Worm (Caenorhabditis elegans): Measurements from ENCODE around the gene pqn-8.

Gene pqn-8

ce11 chrIII:9993535-9993934 is 4.3 kb downstream of the pqn-8 start, which contains the start of gene C05B5.4:
C05B5.4 (plus strand) TSS chrIII:9993885.
- no peak for TF ChIP-seq tab-1 (GFP tag; IDR thresholded peaks at IDR 0.05)
- no peak for TF ChIP-seq ref-1 (GFP tag; conservative IDR thresholded peaks at IDR 0.05)
- TF ChIP-seq ztf-23 (GFP tag; IDR thresholded peaks at IDR 0.05) = no peak
- TF ChIP-seq ztf-29 (GFP tag; IDR thresholded peaks at IDR 0.05) = no peak
- TF ChIP-seq T22C8.4 (GFP tag; IDR thresholded peaks at IDR 0.05) = no peak

DNA sequence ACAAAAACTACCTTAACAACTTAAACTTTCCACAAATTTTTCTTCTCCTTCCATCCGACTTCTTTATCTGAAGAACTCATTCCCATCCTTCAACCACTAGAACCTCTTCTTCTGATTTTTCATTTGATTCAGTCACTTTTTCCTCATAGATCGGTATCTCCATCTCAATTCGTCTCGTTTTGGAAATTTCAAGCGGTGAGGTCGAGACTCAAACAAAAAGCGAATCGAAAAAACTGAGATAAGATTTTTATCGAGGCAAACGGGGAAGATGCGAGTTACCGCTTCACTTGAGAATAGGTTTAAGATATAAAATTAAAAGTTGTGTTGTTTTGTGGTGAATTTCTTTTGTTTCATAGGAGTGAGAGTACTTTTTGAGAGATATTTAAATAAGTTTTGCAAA is 6.5 kb downstream of the pqn-8 start:
- no peak for TF ChIP-seq tab-1 (GFP tag; IDR thresholded peaks at IDR 0.05)
- TF ChIP-seq med-1 (GFP tag; optimal IDR thresholded peaks at IDR 0.05; ENCODE audit: insufficient read depth) = no peak
- no peak for TF ChIP-seq T22C8.4 (GFP tag; IDR thresholded peaks at IDR 0.05)
- no peak for TF ChIP-seq klf-2 (GFP tag; conservative IDR thresholded peaks at IDR 0.05)
- TF ChIP-seq cog-1 (tag; optimal IDR thresholded peaks at IDR 0.05) = no peak
- no peak for TF ChIP-seq ref-1 (GFP tag; conservative IDR thresholded peaks at IDR 0.05)
- no peak for TF ChIP-seq flt-1 (GFP tag; IDR thresholded peaks at IDR 0.05)
- TF ChIP-seq ztf-23 (GFP tag; IDR thresholded peaks at IDR 0.05) = no peak
- no peak for TF ChIP-seq ztf-29 (GFP tag; IDR thresholded peaks at IDR 0.05)

ce11 chrIII:9988352-9988751 is 9.4 kb downstream of the pqn-8 start, which contains the start of gene C05B5.1:
C05B5.1 (minus strand) TSS chrIII:9988452.
- TF ChIP-seq flt-1 (GFP tag; IDR thresholded peaks at IDR 0.05) = no peak
- no peak for TF ChIP-seq klf-2 (GFP tag; conservative IDR thresholded peaks at IDR 0.05)
- TF ChIP-seq ztf-29 (GFP tag; IDR thresholded peaks at IDR 0.05) = no peak

ce11 chrIII:9986827-9987429 is 10.9 kb downstream of the pqn-8 start, which contains the start of gene C05B5.12:
C05B5.12 (plus strand) TSS chrIII:9987379.
- no peak for TF ChIP-seq klf-2 (GFP tag; conservative IDR thresholded peaks at IDR 0.05)
- TF ChIP-seq cog-1 (tag; optimal IDR thresholded peaks at IDR 0.05) = no peak
- TF ChIP-seq ztf-29 (GFP tag; IDR thresholded peaks at IDR 0.05) = no peak
- TF ChIP-seq ref-1 (GFP tag; conservative IDR thresholded peaks at IDR 0.05) = no peak
- TF ChIP-seq flt-1 (GFP tag; IDR thresholded peaks at IDR 0.05) = no peak
- TF ChIP-seq ztf-23 (GFP tag; IDR thresholded peaks at IDR 0.05) = no peak
- TF ChIP-seq tab-1 (GFP tag; IDR thresholded peaks at IDR 0.05) = no peak
- TF ChIP-seq med-1 (GFP tag; optimal IDR thresholded peaks at IDR 0.05; ENCODE audit: insufficient read depth) = no peak
- TF ChIP-seq T22C8.4 (GFP tag; IDR thresholded peaks at IDR 0.05) = no peak

ce11 chrIII:9985542-9985941 is 12.2 kb downstream of the pqn-8 start:
- TF ChIP-seq flt-1 (GFP tag; IDR thresholded peaks at IDR 0.05) (no peak), T22C8.4 (GFP tag; IDR thresholded peaks at IDR 0.05) (no peak), med-1 (GFP tag; optimal IDR thresholded peaks at IDR 0.05; ENCODE audit: insufficient read depth) (no peak), ztf-29 (GFP tag; IDR thresholded peaks at IDR 0.05) (no peak), ztf-23 (GFP tag; IDR thresholded peaks at IDR 0.05) (no peak), tab-1 (GFP tag; IDR thresholded peaks at IDR 0.05) (no peak), klf-2 (GFP tag; conservative IDR thresholded peaks at IDR 0.05) (no peak), ref-1 (GFP tag; conservative IDR thresholded peaks at IDR 0.05) (no peak), cog-1 (tag; optimal IDR thresholded peaks at IDR 0.05) (no peak)

DNA sequence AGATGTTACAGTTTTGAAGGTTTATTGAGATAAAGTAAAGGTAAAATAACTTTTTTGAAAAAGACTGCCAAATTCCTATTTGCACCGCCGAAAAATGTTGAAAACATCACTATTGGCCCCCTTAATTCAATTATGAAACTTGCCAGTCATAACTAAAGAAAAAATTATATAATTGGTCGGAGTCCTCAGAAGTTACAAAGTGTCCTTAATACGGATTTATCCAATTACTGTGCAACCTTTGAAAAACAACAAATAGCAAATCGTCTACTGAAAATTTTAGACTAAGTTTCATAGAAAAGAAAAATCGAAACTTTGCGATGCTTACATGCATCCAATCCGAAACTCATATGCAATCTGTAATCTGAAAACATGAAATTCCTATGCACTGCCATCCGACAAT is 13.2 kb downstream of the pqn-8 start:
- no peak for TF ChIP-seq T22C8.4 (GFP tag; IDR thresholded peaks at IDR 0.05)
- TF ChIP-seq ref-1 (GFP tag; conservative IDR thresholded peaks at IDR 0.05) = no peak
- TF ChIP-seq ztf-23 (GFP tag; IDR thresholded peaks at IDR 0.05) = no peak
- TF ChIP-seq ztf-29 (GFP tag; IDR thresholded peaks at IDR 0.05) = no peak
- TF ChIP-seq cog-1 (tag; optimal IDR thresholded peaks at IDR 0.05) = no peak
- no peak for TF ChIP-seq med-1 (GFP tag; optimal IDR thresholded peaks at IDR 0.05; ENCODE audit: insufficient read depth)
- no peak for TF ChIP-seq tab-1 (GFP tag; IDR thresholded peaks at IDR 0.05)
- no peak for TF ChIP-seq klf-2 (GFP tag; conservative IDR thresholded peaks at IDR 0.05)
- no peak for TF ChIP-seq flt-1 (GFP tag; IDR thresholded peaks at IDR 0.05)

DNA sequence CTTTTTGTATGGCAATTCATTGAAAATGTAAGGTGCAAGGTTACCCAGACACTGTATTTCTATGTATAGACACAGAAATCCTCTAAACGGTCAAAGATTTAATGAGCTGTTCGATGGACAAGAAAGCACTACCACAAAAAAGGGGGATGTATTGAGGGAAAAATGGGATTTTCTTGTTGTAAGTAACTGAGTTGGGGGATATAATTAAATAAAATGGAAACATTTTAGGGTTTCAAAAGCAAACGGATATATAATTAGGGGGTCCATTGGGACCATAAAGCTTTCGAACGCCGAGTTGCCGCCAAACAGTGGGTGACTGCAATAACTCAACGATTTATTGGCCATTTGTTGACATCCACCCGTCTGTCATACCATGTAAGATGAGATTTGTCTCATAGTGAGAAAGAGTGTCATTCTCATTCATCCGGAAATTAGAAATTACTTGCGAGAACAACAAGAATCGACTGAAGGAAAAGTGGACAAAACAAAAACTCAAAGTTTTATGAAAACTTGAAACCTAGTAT is 15.6 kb downstream of the pqn-8 start:
- no peak for TF ChIP-seq ztf-29 (GFP tag; IDR thresholded peaks at IDR 0.05)
- no peak for TF ChIP-seq T22C8.4 (GFP tag; IDR thresholded peaks at IDR 0.05)
- TF ChIP-seq ref-1 (GFP tag; conservative IDR thresholded peaks at IDR 0.05) = no peak
- no peak for TF ChIP-seq cog-1 (tag; optimal IDR thresholded peaks at IDR 0.05)
- no peak for TF ChIP-seq tab-1 (GFP tag; IDR thresholded peaks at IDR 0.05)
- TF ChIP-seq klf-2 (GFP tag; conservative IDR thresholded peaks at IDR 0.05) = no peak
- no peak for TF ChIP-seq flt-1 (GFP tag; IDR thresholded peaks at IDR 0.05)
- no peak for TF ChIP-seq ztf-23 (GFP tag; IDR thresholded peaks at IDR 0.05)
- no peak for TF ChIP-seq med-1 (GFP tag; optimal IDR thresholded peaks at IDR 0.05; ENCODE audit: insufficient read depth)

DNA sequence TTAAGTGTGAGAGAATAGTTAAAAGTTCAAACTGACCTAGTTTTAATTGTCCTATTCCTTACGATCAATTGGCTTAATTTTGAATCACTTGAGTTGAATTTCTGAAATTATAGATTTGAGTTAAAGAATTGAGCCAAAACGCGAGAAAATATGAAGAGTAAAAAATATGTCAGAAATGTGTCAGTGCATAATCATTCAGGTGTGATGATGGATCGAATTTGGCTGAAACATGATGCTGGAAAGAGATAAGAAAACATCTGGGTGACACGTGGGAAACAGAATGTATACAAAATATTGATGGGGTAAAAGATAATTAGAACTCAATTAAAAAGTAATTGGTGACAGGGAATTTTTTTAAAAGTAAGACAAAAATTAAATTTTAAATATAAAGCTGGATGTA is 24.0 kb downstream of the pqn-8 start, which contains the start of gene R10E12.2:
Gene R10E12.2 (minus strand): TSS at position 101 of the 400 bp plus-strand sequence.
- TF ChIP-seq klf-2 (GFP tag; conservative IDR thresholded peaks at IDR 0.05) (no peak), ztf-23 (GFP tag; IDR thresholded peaks at IDR 0.05) (no peak), tab-1 (GFP tag; IDR thresholded peaks at IDR 0.05) (no peak), T22C8.4 (GFP tag; IDR thresholded peaks at IDR 0.05) (no peak), med-1 (GFP tag; optimal IDR thresholded peaks at IDR 0.05; ENCODE audit: insufficient read depth) (no peak), cog-1 (tag; optimal IDR thresholded peaks at IDR 0.05) (no peak), ztf-29 (GFP tag; IDR thresholded peaks at IDR 0.05) (no peak), flt-1 (GFP tag; IDR thresholded peaks at IDR 0.05) (no peak), ref-1 (GFP tag; conservative IDR thresholded peaks at IDR 0.05) (no peak)

ce11 chrIII:9972192-9972811 is 25.5 kb downstream of the pqn-8 start:
- TF ChIP-seq ztf-29 (GFP tag; IDR thresholded peaks at IDR 0.05) = no peak
- no peak for TF ChIP-seq flt-1 (GFP tag; IDR thresholded peaks at IDR 0.05)
- no peak for TF ChIP-seq tab-1 (GFP tag; IDR thresholded peaks at IDR 0.05)
- no peak for TF ChIP-seq klf-2 (GFP tag; conservative IDR thresholded peaks at IDR 0.05)
- TF ChIP-seq med-1 (GFP tag; optimal IDR thresholded peaks at IDR 0.05; ENCODE audit: insufficient read depth) = no peak
- TF ChIP-seq cog-1 (tag; optimal IDR thresholded peaks at IDR 0.05) = no peak
- no peak for TF ChIP-seq T22C8.4 (GFP tag; IDR thresholded peaks at IDR 0.05)
- no peak for TF ChIP-seq ref-1 (GFP tag; conservative IDR thresholded peaks at IDR 0.05)
- no peak for TF ChIP-seq ztf-23 (GFP tag; IDR thresholded peaks at IDR 0.05)
